Fruit fly (Drosophila melanogaster) whole organism, larva: ENCODE results near the gene CG15549.

Source experiments
- noc ChIP-seq: fragments of 200-800 bp; sonication (Bioruptor generic); optimal IDR thresholded peaks from 3 replicates; lab custom pipeline; 2019; ENCODE audit warnings: missing biosample characterization, mild to moderate bottlenecking, missing genetic modification characterization, moderate library complexity

Gene CG15549

DNA sequence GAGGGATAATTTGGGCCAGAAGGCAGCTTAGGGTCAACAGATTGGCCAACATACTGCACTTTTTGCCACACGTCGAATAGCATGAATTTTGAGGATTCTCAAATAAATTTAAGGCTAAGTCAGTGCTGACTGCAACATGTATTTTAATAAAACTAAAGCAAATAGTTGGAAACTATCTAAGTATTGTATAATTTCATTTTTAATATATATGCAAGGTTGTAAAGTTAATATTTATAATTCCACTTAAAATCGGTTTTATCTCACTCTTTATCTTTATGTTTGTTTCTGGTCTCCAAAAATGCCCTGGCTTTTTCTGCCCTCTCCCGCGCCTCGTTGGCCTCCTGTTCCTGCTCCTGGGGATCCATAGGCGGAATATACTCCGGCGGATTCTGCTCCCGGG, at the start of gene CG15549:
Gene CG15549 (minus strand): TSS at position 101 of the 400 bp plus-strand sequence.
- no peak for TF ChIP-seq noc

DNA sequence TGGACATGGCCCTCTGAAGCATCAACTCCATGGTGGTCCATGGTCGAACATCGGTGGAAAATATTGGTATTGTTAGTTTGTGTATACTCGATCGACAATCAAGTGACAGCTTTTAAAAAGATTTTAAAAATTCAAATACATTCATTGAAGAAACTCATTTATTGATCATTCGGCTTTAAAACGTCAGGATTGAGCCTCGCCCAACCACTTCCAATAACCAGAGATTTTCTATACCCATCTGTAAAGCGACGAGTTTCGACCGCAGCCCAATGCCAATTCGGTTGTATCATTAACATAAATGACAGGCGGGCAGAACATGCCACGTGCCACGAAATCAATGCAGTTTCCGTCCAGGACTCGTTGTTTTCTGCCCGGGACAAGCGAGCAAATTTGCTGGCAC, 27.9 kb upstream of the CG15549 start, which contains the start of gene Ctr1C:
Gene Ctr1C (minus strand): TSS at position 101 of the 400 bp plus-strand sequence.
- no peak for TF ChIP-seq noc

DNA sequence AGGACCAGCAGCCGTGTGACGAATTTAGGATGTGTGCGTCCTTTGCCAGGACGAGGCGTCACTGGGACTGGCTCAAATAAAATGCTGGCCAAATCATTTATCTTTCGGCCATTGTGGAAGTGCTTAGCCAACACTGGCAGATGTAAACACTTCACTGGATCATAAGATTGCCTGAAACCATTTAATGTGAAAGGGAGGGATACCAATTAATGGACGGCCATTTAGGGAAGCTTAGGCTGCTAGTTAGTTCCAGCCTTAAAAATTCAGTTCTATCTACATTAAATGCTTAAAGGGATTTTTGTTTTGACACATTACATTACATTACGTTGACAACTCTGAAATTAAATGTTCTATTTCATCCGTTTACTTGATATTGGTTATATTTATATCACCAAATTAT, 23.1 kb upstream of the CG15549 start, which contains the start of gene CG15548:
Gene CG15548 (plus strand): TSS at position 301 of the 400 bp plus-strand sequence.
- TF ChIP-seq noc, result no peak

DNA sequence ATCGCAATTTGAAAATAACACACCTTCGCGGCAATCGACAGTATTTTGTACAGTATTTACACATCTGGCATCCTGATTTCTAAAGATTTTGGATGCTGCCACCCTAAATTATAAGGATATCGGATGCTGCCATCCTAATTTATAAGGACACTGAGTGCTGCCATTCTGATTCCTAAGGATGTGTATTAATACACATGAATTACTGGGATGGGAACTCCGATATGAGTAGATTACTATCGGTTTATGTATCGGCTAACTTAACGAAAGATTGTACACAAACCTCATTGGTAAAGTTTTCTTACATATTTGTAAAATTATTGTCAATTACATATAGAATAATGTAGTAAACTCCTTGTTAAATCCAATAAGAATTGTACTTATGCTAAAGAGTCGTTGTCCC, 10.0 kb upstream of the CG15549 start:
- TF ChIP-seq noc, result no peak

DNA sequence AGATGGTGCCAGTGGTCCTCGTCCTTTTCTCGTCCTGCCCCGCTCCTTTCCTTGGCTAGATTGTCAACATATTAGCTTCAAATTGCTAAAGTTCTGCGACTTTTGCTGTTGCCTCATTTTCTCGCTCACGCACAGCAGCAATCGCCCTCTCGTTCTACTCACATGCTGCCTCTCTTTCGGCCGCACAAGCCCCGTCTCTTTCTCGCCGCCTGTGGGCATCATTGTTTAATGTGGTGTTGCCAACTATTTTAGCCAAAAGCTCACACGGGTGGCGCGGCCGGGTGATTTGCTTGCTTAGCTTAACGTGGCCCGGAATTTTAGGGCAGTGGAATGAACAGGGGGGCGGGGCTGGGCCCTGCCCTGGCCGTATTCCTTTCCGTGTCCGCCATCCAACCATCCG, 3.9 kb upstream of the CG15549 start:
- no peak for TF ChIP-seq noc

DNA sequence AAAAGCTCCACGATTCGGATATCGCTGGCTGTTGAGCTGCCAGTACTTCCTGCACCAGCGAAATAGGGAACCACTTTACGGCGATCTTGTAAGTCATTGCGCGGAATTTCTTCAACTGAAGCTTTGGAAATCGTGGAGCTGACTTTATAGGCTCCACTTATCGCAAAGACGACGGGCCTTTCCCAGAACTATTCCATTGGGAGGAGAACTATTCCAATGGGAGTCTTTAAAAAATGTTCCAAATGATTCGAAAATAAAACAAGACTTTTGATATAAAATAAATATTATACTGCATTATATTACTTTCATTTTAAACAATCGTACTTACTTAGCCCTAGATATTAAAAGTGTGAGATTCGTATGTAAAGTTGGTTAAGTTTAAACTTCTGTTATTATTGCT, 695 bp upstream of the CG15549 start, which contains the start of gene CG15550:
Gene CG15550 (minus strand): TSS at position 101 of the 400 bp plus-strand sequence.
- no peak for TF ChIP-seq noc

DNA sequence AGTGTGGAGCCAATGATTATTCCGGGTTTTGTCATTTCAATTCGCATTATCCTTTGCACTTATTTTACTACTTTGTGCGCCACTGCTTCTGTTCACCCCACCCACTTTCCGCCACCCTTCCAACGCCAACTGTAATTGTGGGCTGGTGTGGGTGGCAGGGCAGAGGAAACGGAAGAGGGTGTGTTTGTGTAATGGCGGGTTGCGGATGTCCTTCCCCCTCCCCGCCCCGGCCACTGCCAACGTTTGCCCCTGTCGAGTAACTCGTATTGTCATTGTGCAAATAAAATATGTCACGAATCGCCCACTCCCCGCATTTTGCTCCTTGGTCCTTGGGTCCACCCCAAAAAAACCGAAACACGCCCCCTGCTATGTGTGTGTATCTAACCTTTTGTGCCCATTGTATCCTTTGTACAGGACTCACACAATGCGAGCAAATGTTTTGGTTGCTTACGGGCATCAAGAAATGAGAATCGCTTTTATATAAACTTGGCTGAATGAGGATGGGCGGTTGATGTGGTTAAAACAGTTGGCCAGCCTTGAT, 2.3 kb downstream of the CG15549 start:
- TF ChIP-seq noc, result no peak

DNA sequence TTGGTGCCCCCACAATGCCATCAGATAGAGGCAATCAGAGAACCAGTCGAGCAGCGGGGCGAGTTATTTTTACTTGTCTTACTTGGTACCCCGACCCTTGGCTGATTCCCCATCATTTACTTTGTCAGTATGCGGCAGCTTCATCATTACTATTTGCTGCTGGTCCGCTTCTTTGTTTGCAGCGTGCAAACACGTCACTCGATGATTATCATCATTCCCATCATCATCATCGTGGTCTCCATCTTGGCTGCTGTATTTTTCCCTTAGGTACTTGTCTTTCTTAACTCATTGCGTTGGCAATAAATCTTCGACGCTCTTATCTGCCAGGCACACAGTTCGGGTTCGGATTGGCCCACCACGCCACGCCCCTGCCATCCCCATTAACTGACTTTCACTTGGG, 4.2 kb downstream of the CG15549 start:
- TF ChIP-seq noc, result no peak

DNA sequence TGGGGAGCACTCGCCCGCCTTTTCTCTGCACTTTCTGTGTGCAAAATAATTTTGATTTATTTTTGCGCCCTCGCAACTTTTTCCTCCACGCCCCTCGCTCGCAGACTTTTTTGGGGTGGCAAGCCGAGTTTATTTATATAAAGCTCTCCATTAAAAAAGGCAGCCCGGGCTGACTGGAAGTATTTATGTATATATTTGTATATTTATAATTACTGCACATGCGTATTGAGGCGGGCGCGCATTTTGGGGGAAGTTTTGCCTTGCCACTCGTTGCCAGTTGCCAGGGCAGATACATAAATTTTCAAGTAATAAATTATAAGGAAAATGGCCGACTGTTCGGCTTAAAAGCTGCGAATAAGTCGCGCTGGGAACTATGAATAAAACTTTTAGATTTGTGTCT, 7.7 kb downstream of the CG15549 start:
- no peak for TF ChIP-seq noc

DNA sequence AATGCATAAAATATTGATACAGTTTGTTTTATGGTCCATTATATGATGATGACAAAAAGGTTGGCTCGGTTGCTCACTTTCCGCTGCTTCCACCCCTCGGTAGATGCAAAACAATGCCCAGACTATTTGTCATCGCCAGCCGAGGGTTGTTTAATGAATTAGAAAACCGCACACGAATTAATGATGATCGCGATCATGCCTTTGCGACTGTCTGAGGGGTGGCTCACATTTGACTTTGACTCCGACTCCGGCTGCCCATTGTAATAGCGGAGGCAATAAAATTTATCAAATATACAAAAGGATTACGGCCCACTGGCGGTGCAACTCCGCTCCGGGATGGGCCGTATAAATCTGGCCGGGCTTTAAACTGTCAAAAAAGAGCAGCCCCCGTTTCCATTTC, 10.3 kb downstream of the CG15549 start:
- TF ChIP-seq noc, result no peak

DNA sequence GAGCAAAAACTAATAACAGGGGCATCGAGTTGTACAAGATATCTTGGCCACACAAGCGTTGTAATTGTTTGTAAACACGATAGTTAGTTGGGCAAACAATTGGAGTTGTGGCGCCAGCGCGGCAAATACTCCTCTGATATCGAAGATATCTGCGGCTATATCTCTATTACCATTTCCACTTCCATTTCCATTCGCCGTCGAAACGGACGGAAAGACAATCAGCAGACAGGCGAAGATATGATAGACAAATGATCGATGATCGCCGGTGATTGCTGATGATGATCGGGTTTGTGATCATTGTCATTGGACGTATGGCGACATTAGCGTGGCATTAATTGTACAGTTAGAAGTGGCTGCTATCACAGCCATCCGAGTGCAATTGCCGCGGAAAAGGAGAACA, 10.9 kb downstream of the CG15549 start:
- no peak for TF ChIP-seq noc

DNA sequence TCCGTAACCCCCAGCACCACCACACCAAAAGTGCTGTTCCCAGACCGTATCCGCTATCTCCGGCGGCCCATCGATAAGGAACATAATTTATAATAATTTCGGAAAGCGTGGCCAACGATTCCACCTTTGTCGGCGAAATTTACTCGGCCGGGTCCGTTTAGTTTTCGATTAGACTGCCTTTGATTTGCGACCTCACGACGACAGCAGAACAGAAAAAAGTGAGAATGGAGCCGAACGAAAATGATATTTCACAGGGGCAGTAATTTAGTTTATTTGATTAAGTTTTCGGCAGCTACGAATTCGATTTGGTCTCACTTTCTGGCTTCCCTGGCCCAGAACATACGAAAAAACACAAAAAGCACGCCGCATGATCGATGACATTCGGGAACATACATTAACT, 12.7 kb downstream of the CG15549 start:
- TF ChIP-seq noc, result peak; percentile 79

DNA sequence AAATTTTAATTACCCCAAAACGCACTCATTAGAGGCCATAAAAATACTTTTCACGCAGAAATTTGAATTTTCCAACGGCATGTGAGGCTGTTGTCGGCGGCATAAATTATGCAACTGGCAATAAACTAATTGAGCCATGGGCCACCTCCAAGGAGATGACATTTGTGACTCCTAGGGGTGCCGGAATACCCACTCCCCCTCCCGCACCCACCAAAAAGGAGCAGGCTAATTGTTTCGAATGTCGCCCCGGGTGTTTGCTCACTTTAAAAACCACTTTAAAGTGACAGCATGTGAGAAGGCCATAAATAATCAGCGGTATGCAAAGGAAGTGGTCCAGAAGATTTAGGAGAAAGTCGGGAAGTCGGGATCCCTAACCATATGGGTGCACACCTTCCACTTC, 13.9 kb downstream of the CG15549 start:
- no peak for TF ChIP-seq noc

DNA sequence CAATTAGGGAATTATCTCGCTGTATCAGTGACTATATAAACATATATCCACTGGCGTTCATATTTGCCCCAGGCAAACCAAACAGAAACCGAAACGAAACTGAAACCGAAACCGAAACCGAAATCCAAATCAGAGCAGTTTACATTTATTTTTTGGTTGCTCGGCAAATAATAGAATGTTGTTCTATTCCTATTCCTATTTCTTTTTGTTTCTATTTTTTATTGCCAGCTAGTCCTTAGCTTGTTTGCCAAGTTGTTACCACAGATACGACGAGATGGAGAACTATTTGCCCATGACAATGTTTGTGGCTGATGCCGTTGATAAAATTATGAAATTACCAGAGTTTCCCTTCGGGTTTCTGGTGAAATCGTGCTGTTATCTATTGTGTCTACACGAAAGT, 17.4 kb downstream of the CG15549 start:
- no peak for TF ChIP-seq noc

DNA sequence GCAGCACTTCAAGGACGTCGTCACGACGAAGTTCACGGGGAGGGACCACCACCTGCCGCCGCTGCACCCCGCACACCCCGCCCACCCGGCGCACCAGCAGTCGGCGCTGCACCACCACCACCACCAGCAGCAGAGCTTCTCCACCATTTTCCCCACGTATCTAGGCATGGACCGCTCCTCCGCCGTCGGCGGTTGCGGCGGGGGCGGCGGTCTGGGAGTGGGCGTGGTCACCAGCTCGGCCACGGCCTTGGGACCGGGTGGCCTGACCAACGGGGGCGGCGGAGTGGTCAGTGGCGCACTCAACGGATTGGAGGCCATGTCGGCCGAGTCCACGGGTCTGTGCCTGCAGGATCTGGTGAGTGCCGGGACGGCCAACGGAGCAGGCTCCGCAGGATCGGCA, 20.3 kb downstream of the CG15549 start:
- TF ChIP-seq noc, result no peak

DNA sequence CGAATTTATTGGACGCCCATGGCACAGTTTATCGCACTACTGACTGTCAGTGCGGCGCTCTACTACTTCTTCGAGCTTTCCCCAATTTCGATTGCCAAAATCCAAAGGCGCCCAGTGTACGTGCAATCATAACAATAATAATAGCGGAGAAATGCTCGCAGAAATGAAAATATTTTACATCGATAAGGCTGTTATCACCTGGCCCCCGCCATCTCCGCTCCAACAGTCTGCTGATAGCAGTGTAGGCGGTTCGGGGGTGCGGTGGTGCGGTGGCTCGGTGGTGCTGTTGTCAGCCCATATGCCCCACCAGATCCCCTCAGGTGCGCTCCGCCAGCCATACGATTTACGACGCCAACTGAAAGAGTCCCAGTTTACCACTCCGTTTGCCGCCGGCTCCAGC, 21.1 kb downstream of the CG15549 start:
- peak; percentile 52 for TF ChIP-seq noc

DNA sequence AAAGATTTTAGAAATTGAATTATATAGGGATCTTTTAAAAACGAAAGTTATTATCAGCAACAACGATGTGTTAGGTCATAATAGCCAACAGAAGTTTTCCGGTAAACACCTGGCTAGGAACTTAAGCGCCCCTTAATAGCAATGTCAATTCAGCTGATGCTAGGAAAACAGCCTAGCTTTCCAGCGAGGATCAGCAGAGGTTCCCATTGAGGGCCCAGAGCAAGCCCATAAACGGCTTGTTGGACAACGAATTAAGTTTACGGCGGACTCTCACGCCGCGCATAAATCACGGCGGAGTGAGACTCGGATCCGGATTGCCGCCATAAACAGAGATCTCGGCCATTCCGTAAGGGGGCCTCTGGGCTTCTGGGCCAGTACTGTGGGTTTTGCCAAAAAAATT, 22.6 kb downstream of the CG15549 start:
- TF ChIP-seq noc, result peak; percentile 60

DNA sequence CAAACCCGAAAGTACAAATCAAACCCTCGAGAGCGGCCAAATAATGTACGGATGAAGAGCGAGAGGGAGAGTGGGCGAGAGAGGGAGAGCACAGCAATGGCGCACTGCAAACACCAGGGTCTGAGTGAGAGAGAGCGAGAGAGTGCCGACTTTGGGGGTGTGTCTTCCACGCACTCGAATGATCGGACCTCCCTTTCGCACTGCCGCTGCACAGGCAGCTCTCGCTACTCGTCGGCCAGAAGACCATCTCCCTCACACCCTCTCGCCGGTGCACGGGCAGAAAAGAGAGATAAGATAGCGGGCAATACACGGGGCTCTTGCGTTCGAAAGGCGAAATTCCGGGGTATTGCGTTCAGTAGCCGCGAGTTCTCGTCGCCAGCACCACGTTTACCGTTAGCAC, 23.9 kb downstream of the CG15549 start, which contains the start of gene Ptx1:
Gene Ptx1 (plus strand): TSS at position 353 of the 400 bp plus-strand sequence.
- TF ChIP-seq noc, result no peak

DNA sequence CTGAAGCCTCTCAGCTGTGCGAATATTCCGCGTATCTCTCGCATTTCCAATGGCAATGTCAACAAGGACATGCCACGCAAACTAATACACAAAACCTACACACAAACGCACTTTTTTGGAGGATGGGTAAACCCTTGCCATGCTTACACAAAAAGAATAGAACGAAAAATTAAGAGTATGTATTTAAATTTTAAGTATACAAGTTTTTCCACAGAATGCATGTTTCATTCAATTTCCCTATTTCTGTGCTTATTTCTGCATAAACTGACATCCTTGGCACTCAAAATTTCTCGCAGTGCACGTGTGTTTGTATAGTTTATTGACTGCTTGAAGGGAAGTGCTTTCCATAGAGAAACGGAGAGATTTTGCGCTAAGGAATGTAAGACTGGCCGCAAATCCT, 26.5 kb downstream of the CG15549 start:
- no peak for TF ChIP-seq noc
